Worm (Caenorhabditis elegans): ENCODE data around the gene srab-6.

ce11 chrV:3156786-3157185 lies 5.0 kb upstream of the srab-6 start, which contains the start of gene exh-1:
- no peak for TF ChIP-seq aly-2 (tag; optimal IDR thresholded peaks at IDR 0.05)
- no peak for TF ChIP-seq snpc-4 (tag; optimal IDR thresholded peaks at IDR 0.05)

Measured in whole organism, L1 larva.